Fruit fly (Drosophila melanogaster): ENCODE results near the gene CG42571.

DNA sequence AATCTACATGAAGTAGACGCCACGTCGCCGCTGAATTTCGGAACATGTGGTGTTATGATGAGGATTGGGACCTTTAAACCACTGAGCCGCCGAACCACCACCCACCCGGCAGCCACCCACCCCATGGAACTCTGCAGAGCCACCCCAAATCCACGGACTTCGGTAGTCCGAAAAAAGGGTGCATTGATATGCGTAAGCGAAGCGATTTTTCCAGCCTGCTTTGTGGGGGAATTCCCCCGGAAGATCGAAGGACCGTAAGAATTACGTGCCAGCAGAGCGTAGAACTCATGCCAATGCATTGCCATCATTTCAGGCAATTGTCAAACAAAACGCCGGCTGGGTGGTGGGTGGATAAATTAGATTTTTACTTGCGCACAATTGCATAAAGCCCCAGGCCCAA lies 38.0 kb upstream of the CG42571 start:
- TF ChIP-seq kay (GFP tag; ENCODE audit: borderline replicate concordance) (no peak), pad (GFP tag; optimal IDR thresholded peaks at IDR 0.05) (no peak), cnc (optimal IDR thresholded peaks at IDR 0.05) (no peak), CG11617 (GFP tag; optimal IDR thresholded peaks at IDR 0.05) (no peak)
